Worm (Caenorhabditis elegans) whole organism, late embryonic: Measurements from ENCODE around the gene srx-46.
A peak's percentile ranks its signal among the peaks of the same experiment; 100 is the strongest.

Experiments used
- fkh-6 ChIP-seq: sonication (generic microtip); optimal IDR thresholded peaks from 2 replicates; lab custom pipeline; 2016; ENCODE audit warnings: missing genetic modification characterization, missing compliant biosample characterization
- pag-3 ChIP-seq: sonication (generic microtip); optimal IDR thresholded peaks from 2 replicates; lab custom pipeline; 2016; ENCODE audit warnings: missing compliant biosample characterization, missing genetic modification characterization, borderline replicate concordance

- TF ChIP-seq fkh-6 (peak; percentile 32), pag-3 (tag; lab: Kevin White, UChicago) (no peak)
Observed at ce11 chrV:9318046-9318445, 35.0 kb upstream of the srx-46 start, which contains the start of gene kvs-3.
